Worm (Caenorhabditis elegans) whole organism, mixed stage, embryonic: ENCODE results near the gene C28D4.8.

Experiments used
- M03D4.4 ChIP-seq: sonication (generic microtip); optimal IDR thresholded peaks from 2 replicates; lab custom pipeline; 2017; ENCODE audit warnings: mild to moderate bottlenecking, missing genetic modification characterization, missing compliant biosample characterization
- bed-3 ChIP-seq: fragments of 200-800 bp; sonication (Bioruptor generic); optimal IDR thresholded peaks from 3 replicates; lab custom pipeline; 2018; ENCODE audit warnings: mild to moderate bottlenecking, missing genetic modification characterization, moderate library complexity, missing compliant biosample characterization
- blmp-1 ChIP-seq: fragments of 150-350 bp; optimal IDR thresholded peaks from 2 replicates; lab custom pipeline; 2014; ENCODE audit warnings: missing biosample characterization, missing genetic modification characterization
- ceh-39 ChIP-seq: fragments of 150-350 bp; optimal IDR thresholded peaks from 2 replicates; lab custom pipeline; 2014; ENCODE audit warnings: missing biosample characterization, missing genetic modification characterization
- ceh-43 ChIP-seq: fragments of 200-800 bp; sonication (Bioruptor generic); optimal IDR thresholded peaks from 2 replicates; lab custom pipeline; 2018; ENCODE audit warnings: mild to moderate bottlenecking, missing genetic modification characterization, moderate library complexity, missing compliant biosample characterization
- ceh-83 ChIP-seq: fragments of 200-800 bp; sonication (Bioruptor generic); optimal IDR thresholded peaks from 2 replicates; lab custom pipeline; 2018; ENCODE audit warnings: mild to moderate bottlenecking, missing genetic modification characterization, missing compliant biosample characterization
- ces-1 ChIP-seq: fragments of 150-350 bp; optimal IDR thresholded peaks from 2 replicates; lab custom pipeline; 2014; ENCODE audit warnings: missing biosample characterization, missing genetic modification reagents, missing genetic modification characterization
- cnd-1 ChIP-seq: fragments of 200-800 bp; sonication (Bioruptor generic); optimal IDR thresholded peaks from 2 replicates; lab custom pipeline; 2018; ENCODE audit warnings: mild to moderate bottlenecking, missing genetic modification characterization, missing compliant biosample characterization
- drap-1 ChIP-seq: fragments of 200-800 bp; sonication (Bioruptor generic); optimal IDR thresholded peaks from 3 replicates; lab custom pipeline; 2018; ENCODE audit warnings: mild to moderate bottlenecking, missing genetic modification characterization, missing compliant biosample characterization
- elt-1 ChIP-seq: sonication (generic microtip); optimal IDR thresholded peaks from 2 replicates; lab custom pipeline; 2017; ENCODE audit warnings: missing genetic modification characterization, mild to moderate bottlenecking, missing compliant biosample characterization, antibody characterized with exemption, moderate library complexity, borderline replicate concordance; ENCODE audit not compliant: insufficient read depth
- elt-3 ChIP-seq: fragments of 150-350 bp; optimal IDR thresholded peaks from 2 replicates; lab custom pipeline; 2014; ENCODE audit warnings: missing biosample characterization, missing genetic modification characterization
- flh-1 ChIP-seq: fragments of 200-800 bp; sonication (Bioruptor generic); optimal IDR thresholded peaks from 2 replicates; lab custom pipeline; 2018; ENCODE audit warnings: mild to moderate bottlenecking, missing genetic modification characterization, moderate library complexity, missing compliant biosample characterization
- ham-2 ChIP-seq: fragments of 200-800 bp; sonication (Bioruptor generic); optimal IDR thresholded peaks from 2 replicates; lab custom pipeline; 2018; ENCODE audit warnings: mild to moderate bottlenecking, missing genetic modification characterization, missing compliant biosample characterization
- hlh-1 ChIP-seq: fragments of 150-350 bp; optimal IDR thresholded peaks from 2 replicates; lab custom pipeline; 2014; ENCODE audit warnings: missing biosample characterization, missing genetic modification reagents, missing genetic modification characterization
- lin-13 ChIP-seq: fragments of 150-350 bp; optimal IDR thresholded peaks from 2 replicates; lab custom pipeline; 2014; ENCODE audit warnings: missing biosample characterization, missing genetic modification characterization
- lin-32 ChIP-seq: fragments of 200-800 bp; sonication (Bioruptor generic); optimal IDR thresholded peaks from 2 replicates; lab custom pipeline; 2018; ENCODE audit warnings: mild to moderate bottlenecking, missing genetic modification characterization, missing compliant biosample characterization
- lsy-2 ChIP-seq: fragments of 150-350 bp; optimal IDR thresholded peaks from 2 replicates; lab custom pipeline; 2014; ENCODE audit warnings: missing biosample characterization, missing genetic modification characterization
- mab-5 ChIP-seq: fragments of 150-350 bp; optimal IDR thresholded peaks from 2 replicates; lab custom pipeline; 2014; ENCODE audit warnings: missing biosample characterization, missing genetic modification characterization
- mep-1 ChIP-seq: fragments of 150-350 bp; optimal IDR thresholded peaks from 2 replicates; lab custom pipeline; 2017; ENCODE audit warnings: missing biosample characterization, missing genetic modification reagents, missing genetic modification characterization, inconsistent platforms
- mls-2 ChIP-seq: sonication (generic microtip); optimal IDR thresholded peaks from 2 replicates; lab custom pipeline; 2016; ENCODE audit warnings: mild to moderate bottlenecking, missing genetic modification characterization, moderate library complexity, missing compliant biosample characterization
- nhr-12 ChIP-seq: fragments of 150-350 bp; optimal IDR thresholded peaks from 2 replicates; lab custom pipeline; 2014; ENCODE audit warnings: missing biosample characterization, missing genetic modification characterization
- nhr-2 ChIP-seq: fragments of 150-350 bp; optimal IDR thresholded peaks from 2 replicates; lab custom pipeline; 2014; ENCODE audit warnings: missing biosample characterization, missing genetic modification characterization
- nhr-237 ChIP-seq: fragments of 150-350 bp; optimal IDR thresholded peaks from 2 replicates; lab custom pipeline; 2014; ENCODE audit warnings: missing biosample characterization, missing genetic modification characterization
- nhr-76 ChIP-seq: sonication (generic microtip); optimal IDR thresholded peaks from 2 replicates; lab custom pipeline; 2017; ENCODE audit warnings: missing biosample characterization, missing genetic modification characterization
- pha-4 ChIP-seq: fragments of 150-350 bp; optimal IDR thresholded peaks from 2 replicates; lab custom pipeline; 2018; ENCODE audit warnings: missing biosample characterization, missing genetic modification reagents, missing genetic modification characterization
- sem-2 ChIP-seq: fragments of 200-800 bp; sonication (Bioruptor generic); optimal IDR thresholded peaks from 2 replicates; lab custom pipeline; 2018; ENCODE audit warnings: mild to moderate bottlenecking, missing genetic modification characterization, missing compliant biosample characterization
- snpc-4 ChIP-seq: fragments of 150-350 bp; optimal IDR thresholded peaks from 2 replicates; lab custom pipeline; 2014; ENCODE audit warnings: missing biosample characterization, missing genetic modification characterization
- sptf-1 ChIP-seq: sonication (generic microtip); optimal IDR thresholded peaks from 2 replicates; lab custom pipeline; 2017; ENCODE audit warnings: mild to moderate bottlenecking, missing genetic modification characterization, moderate library complexity, missing compliant biosample characterization
- tbx-8 ChIP-seq: fragments of 200-800 bp; sonication (Bioruptor generic); optimal IDR thresholded peaks from 2 replicates; lab custom pipeline; 2018; ENCODE audit warnings: mild to moderate bottlenecking, missing genetic modification characterization, moderate library complexity, missing compliant biosample characterization
- unc-39 ChIP-seq: fragments of 150-350 bp; optimal IDR thresholded peaks from 2 replicates; lab custom pipeline; 2014; ENCODE audit warnings: missing biosample characterization, missing genetic modification characterization
- unc-62 ChIP-seq: fragments of 150-350 bp; optimal IDR thresholded peaks from 2 replicates; lab custom pipeline; 2014; ENCODE audit warnings: missing biosample characterization, missing genetic modification reagents, missing genetic modification characterization
- zip-8 ChIP-seq: fragments of 150-350 bp; optimal IDR thresholded peaks from 2 replicates; lab custom pipeline; 2014; ENCODE audit warnings: missing biosample characterization, missing genetic modification characterization
- ztf-11 ChIP-seq: fragments of 150-350 bp; optimal IDR thresholded peaks from 2 replicates; lab custom pipeline; 2014; ENCODE audit warnings: missing biosample characterization, missing genetic modification characterization

Gene C28D4.8

ce11 chrIV:9784689-9785088, 36.4 kb upstream of the C28D4.8 start, which contains the start of gene sre-4:
sre-4 (minus strand) TSS chrIV:9784789.
- TF ChIP-seq nhr-12 (tag; lab: Kevin White, UChicago): no peak
- TF ChIP-seq sptf-1: no peak
- no peak for TF ChIP-seq M03D4.4 (tag; lab: Kevin White, UChicago)
- no peak for TF ChIP-seq ces-1
- no peak for TF ChIP-seq unc-39 (tag; lab: Kevin White, UChicago)
- TF ChIP-seq elt-3 (tag; lab: Kevin White, UChicago): no peak
- no peak for TF ChIP-seq cnd-1 (tag; lab: Kevin White, UChicago)
- no peak for TF ChIP-seq flh-1
- no peak for TF ChIP-seq sem-2 (GFP tag; lab: Kevin White, UChicago)
- TF ChIP-seq tbx-8 (GFP tag; lab: Kevin White, UChicago): no peak
- TF ChIP-seq snpc-4: no peak
- TF ChIP-seq ztf-11 (tag; lab: Kevin White, UChicago): no peak
- TF ChIP-seq ceh-39 (tag; lab: Kevin White, UChicago): no peak
- no peak for TF ChIP-seq mab-5 (tag; lab: Kevin White, UChicago)
- no peak for TF ChIP-seq pha-4 (tag; lab: Kevin White, UChicago)

DNA sequence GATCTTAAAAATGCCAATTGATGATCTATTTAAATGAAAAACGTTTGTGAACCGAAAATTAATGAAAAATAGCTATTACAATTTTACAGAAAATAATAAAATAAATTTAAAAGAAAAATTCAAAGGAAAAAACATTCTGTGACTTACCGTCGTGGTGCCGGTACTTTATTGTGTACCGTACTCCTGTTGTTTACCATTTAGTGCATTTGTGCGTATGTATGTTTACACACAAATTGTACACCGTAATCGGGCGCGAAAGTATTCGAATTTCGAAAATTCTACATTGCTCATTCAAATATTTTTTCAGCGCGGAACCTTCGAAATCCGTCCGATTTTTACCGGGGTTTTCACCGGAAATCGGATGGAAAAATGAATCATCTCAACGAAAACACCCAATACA, 29.8 kb upstream of the C28D4.8 start, which contains the start of gene T13F2.6:
Gene T13F2.6 (plus strand): TSS at position 306 of the 400 bp plus-strand sequence.
- no peak for TF ChIP-seq nhr-76 (tag; lab: Kevin White, UChicago)
- TF ChIP-seq unc-39 (tag; lab: Kevin White, UChicago): no peak
- no peak for TF ChIP-seq elt-1 (tag; lab: Kevin White, UChicago)
- no peak for TF ChIP-seq nhr-237 (tag; lab: Kevin White, UChicago)
- no peak for TF ChIP-seq ces-1
- no peak for TF ChIP-seq drap-1 (GFP tag; lab: Kevin White, UChicago)
- TF ChIP-seq nhr-2 (tag; lab: Kevin White, UChicago): no peak
- TF ChIP-seq ceh-43 (GFP tag; lab: Kevin White, UChicago): no peak
- TF ChIP-seq M03D4.4 (tag; lab: Kevin White, UChicago): no peak
- TF ChIP-seq snpc-4: no peak

ce11 chrIV:9777535-9777934, 29.3 kb upstream of the C28D4.8 start, which contains the start of gene sna-2:
sna-2 (minus strand) TSS chrIV:9777634.
- TF ChIP-seq ham-2 (GFP tag; lab: Kevin White, UChicago) (no peak), nhr-237 (tag; lab: Kevin White, UChicago) (peak; percentile 26), mep-1 (tag; lab: Kevin White, UChicago) (peak; percentile 32), mab-5 (tag; lab: Kevin White, UChicago) (no peak), lin-32 (GFP tag; lab: Kevin White, UChicago) (no peak), ces-1 (peak; percentile 47)
- TF ChIP-seq, all 35 proteins: peak for 3

- TF ChIP-seq ceh-39 (tag; lab: Kevin White, UChicago) (peak; percentile 13), cnd-1 (tag; lab: Kevin White, UChicago) (peak; percentile 50), blmp-1 (tag; lab: Kevin White, UChicago) (no peak), pha-4 (tag; lab: Kevin White, UChicago) (no peak), nhr-2 (tag; lab: Kevin White, UChicago) (peak; percentile 42), bed-3 (GFP tag; lab: Kevin White, UChicago) (no peak), ham-2 (GFP tag; lab: Kevin White, UChicago) (no peak), sem-2 (GFP tag; lab: Kevin White, UChicago) (no peak), ceh-43 (GFP tag; lab: Kevin White, UChicago) (peak; percentile 2), lsy-2 (tag; lab: Kevin White, UChicago) (peak; percentile 78), unc-62 (GFP tag; lab: Kevin White, UChicago) (no peak), mep-1 (tag; lab: Kevin White, UChicago) (no peak)
Observed at ce11 chrIV:9773441-9773840, 25.2 kb upstream of the C28D4.8 start.

ce11 chrIV:9772096-9772720, 24.0 kb upstream of the C28D4.8 start, which contains the start of gene cav-1:
cav-1 (plus strand) TSS chrIV:9772510.
- peak; percentile 22 for TF ChIP-seq ceh-83
- TF ChIP-seq ztf-11 (tag; lab: Kevin White, UChicago): peak; percentile 65
- TF ChIP-seq cnd-1 (tag; lab: Kevin White, UChicago): peak; percentile 82
- peak; percentile 10 for TF ChIP-seq lin-13
- no peak for TF ChIP-seq pha-4 (tag; lab: Kevin White, UChicago)
- TF ChIP-seq ceh-39 (tag; lab: Kevin White, UChicago): peak; percentile 64
- no peak for TF ChIP-seq nhr-76 (tag; lab: Kevin White, UChicago)
- TF ChIP-seq lin-32 (GFP tag; lab: Kevin White, UChicago): peak; percentile 57
- TF ChIP-seq nhr-2 (tag; lab: Kevin White, UChicago): peak; percentile 40
- peak; percentile 14 for TF ChIP-seq lsy-2 (tag; lab: Kevin White, UChicago)
- peak; percentile 63 for TF ChIP-seq mls-2 (tag; lab: Kevin White, UChicago)
- no peak for TF ChIP-seq zip-8
- peak; percentile 52 for TF ChIP-seq unc-62 (GFP tag; lab: Kevin White, UChicago)
- peak; percentile 30 for TF ChIP-seq drap-1 (GFP tag; lab: Kevin White, UChicago)
- peak; percentile 72 for TF ChIP-seq hlh-1 (tag; lab: Kevin White, UChicago)
- no peak for TF ChIP-seq M03D4.4 (tag; lab: Kevin White, UChicago)
- TF ChIP-seq, all 35 proteins: peak for 12
